Worm (Caenorhabditis elegans) whole organism, L1 larva: ENCODE measurements around the gene cyp-14A3.
A peak's percentile ranks its signal among the peaks of the same experiment; 100 is the strongest.

Source experiments
- F16B12.6 ChIP-seq: fragments of 150-350 bp; optimal IDR thresholded peaks from 2 replicates; lab custom pipeline; 2014; ENCODE audit warnings: missing biosample characterization, missing genetic modification characterization
- Y116A8C.19 ChIP-seq: sonication (generic microtip); optimal IDR thresholded peaks from 2 replicates; lab custom pipeline; 2016; ENCODE audit warnings: missing compliant biosample characterization, missing genetic modification characterization, borderline replicate concordance
- aly-2 ChIP-seq: fragments of 150-350 bp; optimal IDR thresholded peaks from 2 replicates; lab custom pipeline; 2014; ENCODE audit warnings: missing biosample characterization, missing genetic modification characterization
- blmp-1 ChIP-seq: fragments of 150-350 bp; optimal IDR thresholded peaks from 2 replicates; lab custom pipeline; 2014; ENCODE audit warnings: missing biosample characterization, missing genetic modification characterization
- ceh-63 ChIP-seq: fragments of 200-800 bp; sonication (Bioruptor generic); optimal IDR thresholded peaks from 2 replicates; lab custom pipeline; 2018; ENCODE audit warnings: mild to moderate bottlenecking, missing genetic modification characterization, missing compliant biosample characterization
- ceh-82 ChIP-seq, 3 experiments: fragments of 150-350 bp in 1 of 3; sonication (generic microtip) in 2 of 3; optimal IDR thresholded peaks; 2 replicates each; lab custom pipeline; 2014 to 2017; ENCODE audit warnings: missing biosample characterization in 3 of 3, missing genetic modification characterization in 3 of 3
- dsc-1 ChIP-seq: sonication (generic microtip); optimal IDR thresholded peaks from 2 replicates; lab custom pipeline; 2016; ENCODE audit warnings: mild to moderate bottlenecking, missing genetic modification characterization, missing compliant biosample characterization
- efl-1 ChIP-seq, 4 experiments: fragments of 150-350 bp; optimal IDR thresholded peaks in 3 of 4; peaks in 1 of 4; 1 replicate in 1 of 4; 2 replicates in 3 of 4; lab custom pipeline; 2014; ENCODE audit warnings: missing biosample characterization in 2 of 4, missing genetic modification characterization in 2 of 4, missing genetic modification reagents in 2 of 4
- efl-3 ChIP-seq: fragments of 200-800 bp; sonication (Bioruptor generic); optimal IDR thresholded peaks from 2 replicates; lab custom pipeline; 2018; ENCODE audit warnings: mild to moderate bottlenecking, missing genetic modification characterization, missing compliant biosample characterization
- egl-27 ChIP-seq, 2 experiments: fragments of 150-350 bp in 1 of 2; sonication (generic microtip); optimal IDR thresholded peaks; 3 replicates each; lab custom pipeline; 2017 to 2018; ENCODE audit warnings: missing biosample characterization in 2 of 2, missing genetic modification characterization in 2 of 2, missing genetic modification reagents in 2 of 2
- elt-2 ChIP-seq: sonication (generic microtip); optimal IDR thresholded peaks from 2 replicates; lab custom pipeline; 2016; ENCODE audit warnings: missing genetic modification characterization, mild to moderate bottlenecking, inconsistent platforms, missing compliant biosample characterization, missing genetic modification reagents
- elt-3 ChIP-seq, 6 experiments: fragments of 150-350 bp in 1 of 6; sonication (generic microtip); optimal IDR thresholded peaks; 2 replicates each; lab custom pipeline; 2017 to 2018; ENCODE audit warnings: missing biosample characterization in 6 of 6, missing genetic modification characterization in 6 of 6, inconsistent platforms in 1 of 6
- ets-5 ChIP-seq: fragments of 200-800 bp; sonication (Bioruptor generic); IDR thresholded peaks from 2 replicates; pipeline ENCODE4 v1.3.6; 2022; ENCODE audit warnings: missing genetic modification characterization, missing compliant biosample characterization
- fkh-10 ChIP-seq: sonication (generic microtip); optimal IDR thresholded peaks from 2 replicates; lab custom pipeline; 2017; ENCODE audit warnings: missing biosample characterization, missing genetic modification reagents, missing genetic modification characterization
- fkh-4 ChIP-seq: sonication (generic microtip); optimal IDR thresholded peaks from 2 replicates; lab custom pipeline; 2016; ENCODE audit warnings: missing compliant biosample characterization, missing genetic modification characterization, borderline replicate concordance
- hlh-17 ChIP-seq: fragments of 200-800 bp; sonication (Bioruptor generic); optimal IDR thresholded peaks from 2 replicates; lab custom pipeline; 2018; ENCODE audit warnings: missing genetic modification characterization, mild to moderate bottlenecking, missing compliant biosample characterization, moderate library complexity, borderline replicate concordance
- hpl-2 ChIP-seq: fragments of 150-350 bp; optimal IDR thresholded peaks from 2 replicates; lab custom pipeline; 2014; ENCODE audit warnings: missing biosample characterization, missing genetic modification reagents, missing genetic modification characterization
- irx-1 ChIP-seq: sonication (generic microtip); optimal IDR thresholded peaks from 2 replicates; lab custom pipeline; 2016; ENCODE audit warnings: missing genetic modification characterization, missing compliant biosample characterization
- jun-1 ChIP-seq: fragments of 150-350 bp; optimal IDR thresholded peaks from 2 replicates; lab custom pipeline; 2014; ENCODE audit warnings: missing biosample characterization, missing genetic modification reagents, missing genetic modification characterization
- lin-14 ChIP-seq: fragments of 200-800 bp; sonication (Bioruptor generic); optimal IDR thresholded peaks from 2 replicates; lab custom pipeline; 2018; ENCODE audit warnings: mild to moderate bottlenecking, missing genetic modification characterization, moderate library complexity, missing compliant biosample characterization
- lin-15B ChIP-seq: fragments of 150-350 bp; sonication (generic microtip); optimal IDR thresholded peaks from 3 replicates; lab custom pipeline; 2014; ENCODE audit warnings: missing biosample characterization, missing genetic modification characterization
- lin-35 ChIP-seq, 2 experiments: fragments of 150-350 bp; optimal IDR thresholded peaks; 2 replicates each; lab custom pipeline; 2014; ENCODE audit warnings: missing biosample characterization in 2 of 2, missing genetic modification characterization in 2 of 2, missing genetic modification reagents in 2 of 2
- lsy-2 ChIP-seq, 2 experiments: fragments of 150-350 bp; optimal IDR thresholded peaks; 2 replicates each; lab custom pipeline; 2014; ENCODE audit warnings: missing biosample characterization in 2 of 2, missing genetic modification characterization in 2 of 2
- mab-9 ChIP-seq: fragments of 200-800 bp; sonication (Bioruptor generic); IDR thresholded peaks from 2 replicates; pipeline ENCODE4 v1.3.6; 2022; ENCODE audit warnings: missing genetic modification reagents, missing genetic modification characterization, missing compliant biosample characterization
- mdl-1 ChIP-seq, 2 experiments: fragments of 150-350 bp; optimal IDR thresholded peaks; 2 replicates each; lab custom pipeline; 2014 to 2017; ENCODE audit warnings: missing biosample characterization in 2 of 2, missing genetic modification characterization in 2 of 2, inconsistent platforms in 1 of 2
- mef-2 ChIP-seq: fragments of 150-350 bp; optimal IDR thresholded peaks from 2 replicates; lab custom pipeline; 2014; ENCODE audit warnings: missing biosample characterization, missing genetic modification characterization
- mep-1 ChIP-seq: fragments of 150-350 bp; optimal IDR thresholded peaks from 2 replicates; lab custom pipeline; 2014; ENCODE audit warnings: missing biosample characterization, missing genetic modification characterization
- nhr-19 ChIP-seq: fragments of 200-800 bp; sonication (Bioruptor generic); conservative IDR thresholded peaks from 2 replicates; pipeline ENCODE4 v1.3.6; 2022; ENCODE audit warnings: missing genetic modification characterization, missing compliant biosample characterization
- nhr-20 ChIP-seq: sonication (generic microtip); optimal IDR thresholded peaks from 2 replicates; lab custom pipeline; 2016; ENCODE audit warnings: mild to moderate bottlenecking, missing genetic modification characterization, missing compliant biosample characterization
- nhr-71 ChIP-seq: sonication (generic microtip); optimal IDR thresholded peaks from 2 replicates; lab custom pipeline; 2016; ENCODE audit warnings: mild to moderate bottlenecking, missing genetic modification characterization, moderate library complexity, missing compliant biosample characterization
- nhr-77 ChIP-seq: fragments of 150-350 bp; optimal IDR thresholded peaks from 2 replicates; lab custom pipeline; 2014; ENCODE audit warnings: missing biosample characterization, missing genetic modification characterization
- nhr-85 ChIP-seq: sonication (generic microtip); peaks from one replicate; lab custom pipeline; 2016; ENCODE audit warnings: missing genetic modification characterization, inconsistent platforms, missing compliant biosample characterization
- pag-3 ChIP-seq: sonication (generic microtip); optimal IDR thresholded peaks from 2 replicates; lab custom pipeline; 2017; ENCODE audit warnings: missing genetic modification characterization, mild to moderate bottlenecking, missing compliant biosample characterization, antibody characterized with exemption, borderline replicate concordance; ENCODE audit not compliant: insufficient read depth
- rnt-1 ChIP-seq: sonication (generic microtip); optimal IDR thresholded peaks from 2 replicates; lab custom pipeline; 2016; ENCODE audit warnings: mild to moderate bottlenecking, missing genetic modification characterization, moderate library complexity, missing compliant biosample characterization
- skn-1 ChIP-seq: fragments of 150-350 bp; optimal IDR thresholded peaks from 2 replicates; lab custom pipeline; 2014; ENCODE audit warnings: missing biosample characterization, missing genetic modification characterization
- snpc-4 ChIP-seq: fragments of 150-350 bp; optimal IDR thresholded peaks from 2 replicates; lab custom pipeline; 2014; ENCODE audit warnings: missing biosample characterization, missing genetic modification characterization
- snu-23 ChIP-seq: sonication (generic microtip); optimal IDR thresholded peaks from 2 replicates; lab custom pipeline; 2016; ENCODE audit warnings: missing genetic modification characterization, missing compliant biosample characterization
- sox-4 ChIP-seq: sonication (generic microtip); optimal IDR thresholded peaks from 2 replicates; lab custom pipeline; 2016; ENCODE audit warnings: missing genetic modification characterization, missing compliant biosample characterization
- tbx-2 ChIP-seq: sonication (generic microtip); optimal IDR thresholded peaks from 2 replicates; lab custom pipeline; 2016; ENCODE audit warnings: missing genetic modification characterization, missing compliant biosample characterization
- tlp-1 ChIP-seq: fragments of 150-350 bp; optimal IDR thresholded peaks from 2 replicates; lab custom pipeline; 2014; ENCODE audit warnings: missing biosample characterization, missing genetic modification characterization
- unc-130 ChIP-seq: fragments of 150-350 bp; optimal IDR thresholded peaks from 2 replicates; lab custom pipeline; 2017; ENCODE audit warnings: missing biosample characterization, missing genetic modification characterization, inconsistent platforms
- unc-98 ChIP-seq: fragments of 200-800 bp; sonication (Bioruptor generic); IDR thresholded peaks from 2 replicates; pipeline ENCODE4 v1.3.6; 2022; ENCODE audit warnings: missing genetic modification characterization, missing compliant biosample characterization
- vab-15 ChIP-seq: sonication (generic microtip); optimal IDR thresholded peaks from 2 replicates; lab custom pipeline; 2017; ENCODE audit warnings: missing genotype, mild to moderate bottlenecking, missing genetic modification characterization, missing compliant biosample characterization
- ztf-11 ChIP-seq, 2 experiments: sonication (generic microtip); optimal IDR thresholded peaks; 2 replicates each; lab custom pipeline; 2016 to 2017; ENCODE audit warnings: missing genetic modification characterization in 2 of 2, missing biosample characterization in 1 of 2, missing compliant biosample characterization in 1 of 2

Gene cyp-14A3

ce11 chrX:13317532-13317931 lies 43.5 kb upstream of the cyp-14A3 start:
- TF ChIP-seq lsy-2 (tag; optimal IDR thresholded peaks at IDR 0.05; lab: Kevin White, UChicago) (peak in 1 of 2 experiments; percentile 11), F16B12.6 (tag; lab: Kevin White, UChicago) (no peak), ets-5 (GFP tag; lab: Robert Waterston, UW) (no peak), jun-1 (tag; lab: Kevin White, UChicago) (no peak), dsc-1 (tag; lab: Kevin White, UChicago) (peak; percentile 0), nhr-77 (tag; lab: Kevin White, UChicago) (no peak), rnt-1 (tag; lab: Kevin White, UChicago) (peak; percentile 63), snu-23 (GFP tag; lab: Kevin White, UChicago) (peak; percentile 31), nhr-19 (GFP tag; lab: Robert Waterston, UW) (peak; percentile 21; the same call in 1 of the 2 replicates), lin-14 (GFP tag; lab: Kevin White, UChicago) (peak; percentile 19), nhr-20 (tag; lab: Kevin White, UChicago) (peak; percentile 9), skn-1 (tag; lab: Kevin White, UChicago) (no peak), vab-15 (tag; lab: Kevin White, UChicago) (no peak), nhr-71 (tag; lab: Kevin White, UChicago) (peak; percentile 78)

DNA sequence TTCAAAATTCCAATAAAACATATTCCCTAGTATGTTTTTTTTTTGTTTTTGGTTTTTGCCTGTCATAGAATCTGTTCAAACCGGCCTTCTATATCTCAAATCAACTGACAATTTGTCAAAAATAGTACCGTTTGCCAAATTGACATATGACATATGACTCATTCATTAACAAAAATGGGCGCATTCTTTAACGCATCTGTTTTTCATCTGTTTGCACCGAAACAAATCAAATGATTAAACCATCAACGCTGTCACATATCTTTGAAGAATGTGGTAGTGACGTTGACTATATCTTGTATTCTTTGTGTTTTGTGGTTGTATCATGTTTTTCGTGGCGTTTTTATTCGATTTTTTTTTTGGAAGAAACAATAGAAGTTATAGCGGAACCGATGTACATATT lies 41.1 kb upstream of the cyp-14A3 start:
- peak; percentile 55 for TF ChIP-seq nhr-20 (tag; lab: Kevin White, UChicago)
- no peak for TF ChIP-seq ceh-63
- TF ChIP-seq nhr-71 (tag; lab: Kevin White, UChicago): peak; percentile 75
- TF ChIP-seq nhr-85 (tag; lab: Kevin White, UChicago): peak; percentile 89
- TF ChIP-seq pag-3: no peak
- no peak for TF ChIP-seq F16B12.6 (tag; lab: Kevin White, UChicago)
- TF ChIP-seq blmp-1 (tag; lab: Kevin White, UChicago): peak; percentile 41
- no peak for TF ChIP-seq hlh-17 (GFP tag; lab: Kevin White, UChicago)
- TF ChIP-seq ceh-82 (tag; optimal IDR thresholded peaks at IDR 0.05; lab: Kevin White, UChicago): no peak
- peak; percentile 46 for TF ChIP-seq vab-15 (tag; lab: Kevin White, UChicago)
- TF ChIP-seq mep-1 (tag; lab: Kevin White, UChicago): peak; percentile 43
- no peak for TF ChIP-seq ztf-11 (tag; optimal IDR thresholded peaks at IDR 0.05; lab: Kevin White, UChicago)
- TF ChIP-seq lin-14 (GFP tag; lab: Kevin White, UChicago): peak; percentile 52
- TF ChIP-seq unc-130 (tag; lab: Kevin White, UChicago): peak; percentile 28
- no peak for TF ChIP-seq aly-2 (tag; lab: Kevin White, UChicago)
- no peak for TF ChIP-seq efl-3
- peak; percentile 7 for TF ChIP-seq snu-23 (GFP tag; lab: Kevin White, UChicago)
- peak in 1 of 2 experiments; percentile 48 for TF ChIP-seq lin-35 (GFP tag; optimal IDR thresholded peaks at IDR 0.05; lab: Kevin White, UChicago)
- TF ChIP-seq snpc-4 (tag; lab: Kevin White, UChicago): no peak
- TF ChIP-seq nhr-19 (GFP tag; lab: Robert Waterston, UW): peak; percentile 28
- TF ChIP-seq sox-4 (tag; lab: Kevin White, UChicago): no peak
- peak in 1 of 2 experiments; percentile 5 for TF ChIP-seq mdl-1 (tag; optimal IDR thresholded peaks at IDR 0.05; lab: Kevin White, UChicago)
- TF ChIP-seq unc-98: no peak
- no peak for TF ChIP-seq fkh-10
- peak in 1 of 6 experiments; percentile 87 for TF ChIP-seq elt-3 (tag; optimal IDR thresholded peaks at IDR 0.05; lab: Kevin White, UChicago)
- TF ChIP-seq mef-2 (tag; lab: Kevin White, UChicago): no peak
- TF ChIP-seq tbx-2 (tag; lab: Kevin White, UChicago): peak; percentile 26
- no peak for TF ChIP-seq egl-27 (tag; optimal IDR thresholded peaks at IDR 0.05; lab: Kevin White, UChicago)

DNA sequence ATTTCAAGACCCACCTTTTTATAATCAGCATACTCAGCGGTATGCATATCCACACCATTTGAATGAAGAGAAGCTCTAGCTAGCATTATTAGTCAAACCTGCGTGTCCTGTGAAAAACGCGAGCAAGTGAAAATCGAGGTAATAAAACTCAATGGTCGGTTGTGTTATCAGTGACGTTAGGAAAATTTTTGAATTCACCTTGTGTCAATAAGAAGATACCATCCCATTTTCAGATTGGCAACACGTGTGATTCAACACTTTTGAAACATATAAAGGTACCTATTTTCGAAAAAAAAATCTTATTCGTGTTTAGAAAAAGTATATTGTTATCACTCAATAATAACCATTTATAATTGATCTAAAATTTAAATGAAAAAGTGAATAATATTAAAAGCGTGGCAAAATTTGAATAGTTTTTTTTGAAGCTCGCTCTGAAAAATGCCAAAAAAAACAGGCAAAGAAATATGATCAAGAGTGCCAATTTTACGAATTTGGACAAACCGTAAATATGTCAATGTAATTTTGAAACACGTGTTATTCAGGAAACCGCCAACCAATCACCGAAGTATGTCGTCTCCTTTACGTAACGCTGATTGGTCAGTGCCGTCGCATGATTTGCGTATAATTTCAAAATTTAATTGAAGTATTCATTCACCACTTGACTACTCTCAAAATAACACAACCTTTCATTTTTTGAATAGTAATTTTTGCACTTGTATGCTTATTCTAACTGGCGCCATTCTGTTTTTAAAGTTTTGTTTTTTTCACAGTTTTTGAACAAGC lies 37.8 kb upstream of the cyp-14A3 start, which contains the start of gene F46G10.1:
Gene F46G10.1 (minus strand): TSS at position 115 of the 783 bp plus-strand sequence.
- no peak for TF ChIP-seq lin-15B (tag; lab: Kevin White, UChicago)
- peak; percentile 55 for TF ChIP-seq elt-2 (tag; lab: Kevin White, UChicago)
- no peak for TF ChIP-seq snu-23 (GFP tag; lab: Kevin White, UChicago)
- TF ChIP-seq fkh-4 (tag; lab: Kevin White, UChicago): no peak
- peak in 1 of 2 experiments; percentile 22 for TF ChIP-seq lin-35 (GFP tag; optimal IDR thresholded peaks at IDR 0.05; lab: Kevin White, UChicago)
- TF ChIP-seq irx-1 (tag; lab: Kevin White, UChicago): no peak
- no peak for TF ChIP-seq unc-130 (tag; lab: Kevin White, UChicago)
- TF ChIP-seq hpl-2: no peak
- TF ChIP-seq mab-9 (GFP tag; lab: Robert Waterston, UW): no peak
- TF ChIP-seq fkh-10: no peak
- no peak for TF ChIP-seq aly-2 (tag; lab: Kevin White, UChicago)
- TF ChIP-seq efl-1 (optimal IDR thresholded peaks at IDR 0.05; lab: Kevin White, UChicago): no peak
- TF ChIP-seq efl-1 (GFP tag; optimal IDR thresholded peaks at IDR 0.05 in 1 of 2; lab: Kevin White, UChicago): peak in 1 of 2 experiments; percentile 90
- TF ChIP-seq nhr-77 (tag; lab: Kevin White, UChicago): no peak
- TF ChIP-seq Y116A8C.19 (tag; lab: Kevin White, UChicago): no peak
- no peak for TF ChIP-seq lsy-2 (tag; optimal IDR thresholded peaks at IDR 0.05; lab: Kevin White, UChicago)
- TF ChIP-seq dsc-1 (tag; lab: Kevin White, UChicago): no peak
- TF ChIP-seq tlp-1 (tag; lab: Kevin White, UChicago): no peak
